Fruit fly (Drosophila melanogaster) whole organism, wandering third instar larva: ENCODE measurements around the gene CG45100.

Experiments
- CG32264 ChIP-seq: fragments of 200-800 bp; sonication (Bioruptor generic); optimal IDR thresholded peaks from 2 replicates; lab custom pipeline; 2016; ENCODE audit warnings: missing biosample characterization, missing genetic modification characterization
- GATAd ChIP-seq: sonication (Bioruptor generic); optimal IDR thresholded peaks from 2 replicates; lab custom pipeline; 2016; ENCODE audit warnings: missing biosample characterization, missing genetic modification characterization
- Hnf4 ChIP-seq: fragments of 200-800 bp; sonication (Bioruptor generic); optimal IDR thresholded peaks from 2 replicates; lab custom pipeline; 2016; ENCODE audit warnings: missing biosample characterization, mild to moderate bottlenecking, missing genetic modification characterization
- N ChIP-seq: fragments of >200 bp; optimal IDR thresholded peaks from 2 replicates; lab custom pipeline; 2018; ENCODE audit warnings: missing biosample characterization, missing external identifiers, missing genetic modification characterization
- OdsH ChIP-seq: fragments of 200-800 bp; sonication (Bioruptor generic); optimal IDR thresholded peaks from 2 replicates; lab custom pipeline; 2016; ENCODE audit warnings: missing biosample characterization, mild to moderate bottlenecking, missing genetic modification characterization
- Rel ChIP-seq, 2 experiments: fragments of 200-800 bp; sonication (Bioruptor generic) in 1 of 2; optimal IDR thresholded peaks; 2 replicates in 1 of 2; 3 replicates in 1 of 2; lab custom pipeline; 2016 to 2019; ENCODE audit warnings: mild to moderate bottlenecking in 2 of 2, missing biosample characterization in 2 of 2, missing genetic modification characterization in 2 of 2, moderate library complexity in 1 of 2
- Vsx2 ChIP-seq: fragments of 200-300, 225-300 bp; sonication (Bioruptor generic); optimal IDR thresholded peaks from 2 replicates; lab custom pipeline; 2018; ENCODE audit warnings: missing biosample characterization, missing genetic modification characterization; ENCODE audit not compliant: partially characterized antibody
- brk ChIP-seq: fragments of 200-800 bp; sonication (Bioruptor generic); optimal IDR thresholded peaks from 2 replicates; lab custom pipeline; 2016; ENCODE audit warnings: missing biosample characterization, mild to moderate bottlenecking, missing genetic modification characterization
- dmrt93B ChIP-seq: fragments of 200-800 bp; sonication (Bioruptor generic); optimal IDR thresholded peaks from 2 replicates; lab custom pipeline; 2018; ENCODE audit warnings: missing biosample characterization, mild to moderate bottlenecking, missing genetic modification characterization
- dsf ChIP-seq: sonication (Bioruptor generic); optimal IDR thresholded peaks from 2 replicates; lab custom pipeline; 2016; ENCODE audit warnings: missing biosample characterization, missing genetic modification characterization, borderline replicate concordance
- ey ChIP-seq: fragments of 200-800 bp; sonication (Bioruptor generic); optimal IDR thresholded peaks from 2 replicates; lab custom pipeline; 2016; ENCODE audit warnings: missing biosample characterization, missing genetic modification characterization
- fru ChIP-seq: fragments of 200-800 bp; sonication (Bioruptor generic); optimal IDR thresholded peaks from 3 replicates; lab custom pipeline; 2016; ENCODE audit warnings: missing biosample characterization, mild to moderate bottlenecking, missing genetic modification characterization
- h ChIP-seq: fragments of 200-800 bp; sonication (Bioruptor generic); optimal IDR thresholded peaks from 3 replicates; lab custom pipeline; 2016; ENCODE audit warnings: missing biosample characterization, mild to moderate bottlenecking, missing genetic modification characterization
- psq ChIP-seq: fragments of 200-800 bp; sonication (Bioruptor generic); optimal IDR thresholded peaks from 3 replicates; lab custom pipeline; 2017; ENCODE audit warnings: missing biosample characterization, mild to moderate bottlenecking, missing genetic modification characterization, moderate library complexity

- TF ChIP-seq Vsx2: peak; percentile 25
- no peak for TF ChIP-seq CG32264 (GFP tag; lab: Kevin White, UChicago)
- TF ChIP-seq h: no peak
- TF ChIP-seq Hnf4 (GFP tag; lab: Kevin White, UChicago): no peak
- no peak for TF ChIP-seq N (GFP tag; lab: Kevin White, UChicago)
- TF ChIP-seq dmrt93B (GFP tag; lab: Kevin White, UChicago): no peak
- TF ChIP-seq fru: no peak
- TF ChIP-seq ey (GFP tag; lab: Kevin White, UChicago): no peak
- no peak for TF ChIP-seq Rel (GFP tag; optimal IDR thresholded peaks at IDR 0.05; lab: Kevin White, UChicago)
- no peak for TF ChIP-seq Rel (tag; optimal IDR thresholded peaks at IDR 0.05; lab: Kevin White, UChicago)
- TF ChIP-seq GATAd (GFP tag; lab: Kevin White, UChicago): no peak
- no peak for TF ChIP-seq psq (GFP tag; lab: Kevin White, UChicago)
- no peak for TF ChIP-seq brk (GFP tag; lab: Kevin White, UChicago)
- TF ChIP-seq dsf (GFP tag; lab: Kevin White, UChicago): no peak
- TF ChIP-seq OdsH (GFP tag; lab: Kevin White, UChicago): no peak
These were observed 35.6 kb downstream of the CG45100 start for dm6 chr3R:5438750-5439149.
